Worm (Caenorhabditis elegans): ENCODE results near the gene scly-1.

Gene scly-1

ce11 chrII:6286865-6287264, 6.0 kb upstream of the scly-1 start, which contains the start of gene F13H8.6:
Gene F13H8.6 (minus strand): TSS chrII:6286965.
- TF ChIP-seq ama-1 (optimal IDR thresholded peaks at IDR 0.05): no peak
- no peak for TF ChIP-seq hmbx-1 (tag; optimal IDR thresholded peaks at IDR 0.05)
- no peak for TF ChIP-seq B0310.2 (tag; optimal IDR thresholded peaks at IDR 0.05)
- TF ChIP-seq tbx-11 (GFP tag; IDR thresholded peaks at IDR 0.05): no peak
- no peak for TF ChIP-seq hnd-1 (tag; optimal IDR thresholded peaks at IDR 0.05)
- TF ChIP-seq tbx-37 (GFP tag; conservative IDR thresholded peaks at IDR 0.05): no peak
- TF ChIP-seq ceh-13 (GFP tag; optimal IDR thresholded peaks at IDR 0.05): no peak
- TF ChIP-seq aly-1 (tag; optimal IDR thresholded peaks at IDR 0.05): no peak
- no peak for TF ChIP-seq F13C5.2 (tag; optimal IDR thresholded peaks at IDR 0.05)
- TF ChIP-seq sea-1 (GFP tag; conservative IDR thresholded peaks at IDR 0.05): no peak
- TF ChIP-seq hmg-4 (GFP tag; optimal IDR thresholded peaks at IDR 0.05): no peak
- no peak for TF ChIP-seq flt-1 (GFP tag; IDR thresholded peaks at IDR 0.05)
- TF ChIP-seq ceh-36 (tag; optimal IDR thresholded peaks at IDR 0.05): no peak
- TF ChIP-seq pes-1 (GFP tag; IDR thresholded peaks at IDR 0.05): no peak

- TF ChIP-seq aly-1 (tag; optimal IDR thresholded peaks at IDR 0.05): no peak
These were observed 2.2 kb upstream of the scly-1 start, which contains the start of gene F13H8.1 for ce11 chrII:6283074-6283473. Gene F13H8.1 (plus strand): TSS chrII:6283384.

ce11 chrII:6281903-6282302, 1.0 kb upstream of the scly-1 start:
- TF ChIP-seq B0310.2 (tag; optimal IDR thresholded peaks at IDR 0.05) (no peak), flt-1 (GFP tag; IDR thresholded peaks at IDR 0.05) (no peak), scrt-1 (GFP tag; IDR thresholded peaks at IDR 0.05) (no peak), tbx-11 (GFP tag; IDR thresholded peaks at IDR 0.05) (no peak), ceh-13 (GFP tag; optimal IDR thresholded peaks at IDR 0.05) (no peak), hnd-1 (tag; optimal IDR thresholded peaks at IDR 0.05) (no peak), ets-7 (tag; optimal IDR thresholded peaks at IDR 0.05) (no peak), ama-1 (optimal IDR thresholded peaks at IDR 0.05) (no peak), sea-1 (GFP tag; conservative IDR thresholded peaks at IDR 0.05) (no peak)

ce11 chrII:6273916-6274315, 7.0 kb downstream of the scly-1 start, which contains the start of gene bpl-1:
Gene bpl-1 (plus strand): TSS chrII:6274216.
- TF ChIP-seq ama-1 (optimal IDR thresholded peaks at IDR 0.05) (no peak), ceh-13 (GFP tag; optimal IDR thresholded peaks at IDR 0.05) (no peak), B0310.2 (tag; optimal IDR thresholded peaks at IDR 0.05) (no peak), scrt-1 (GFP tag; IDR thresholded peaks at IDR 0.05) (no peak), pes-1 (GFP tag; IDR thresholded peaks at IDR 0.05) (no peak), aly-1 (tag; optimal IDR thresholded peaks at IDR 0.05) (no peak), ets-7 (tag; optimal IDR thresholded peaks at IDR 0.05) (no peak), hmbx-1 (tag; optimal IDR thresholded peaks at IDR 0.05) (no peak), hnd-1 (tag; optimal IDR thresholded peaks at IDR 0.05) (no peak), ceh-36 (tag; optimal IDR thresholded peaks at IDR 0.05) (no peak), tbx-11 (GFP tag; IDR thresholded peaks at IDR 0.05) (no peak), tbx-37 (GFP tag; conservative IDR thresholded peaks at IDR 0.05) (no peak)

ce11 chrII:6269805-6270414, 11.0 kb downstream of the scly-1 start, which contains the start of gene F13H8.2:
Gene F13H8.2 (plus strand): TSS chrII:6270364.
- peak; percentile 28 for TF ChIP-seq F13C5.2 (tag; optimal IDR thresholded peaks at IDR 0.05)
- peak; percentile 47 for TF ChIP-seq ceh-36 (tag; optimal IDR thresholded peaks at IDR 0.05)
- TF ChIP-seq scrt-1 (GFP tag; IDR thresholded peaks at IDR 0.05): peak; percentile 73; the same call in 1 of the 2 replicates
- TF ChIP-seq flt-1 (GFP tag; IDR thresholded peaks at IDR 0.05): peak; percentile 23; the same call in 1 of the 2 replicates
- TF ChIP-seq hmbx-1 (tag; optimal IDR thresholded peaks at IDR 0.05): no peak
- TF ChIP-seq ets-7 (tag; optimal IDR thresholded peaks at IDR 0.05): no peak
- no peak for TF ChIP-seq hnd-1 (tag; optimal IDR thresholded peaks at IDR 0.05)
- TF ChIP-seq tbx-37 (GFP tag; conservative IDR thresholded peaks at IDR 0.05): peak; percentile 51; the same call in 1 of the 2 replicates
- TF ChIP-seq tbx-11 (GFP tag; IDR thresholded peaks at IDR 0.05): 0 out of 2 replicates have a peak, but pooled peaks have one; percentile 23

- TF ChIP-seq tbx-11 (GFP tag; IDR thresholded peaks at IDR 0.05) (no peak), F13C5.2 (tag; optimal IDR thresholded peaks at IDR 0.05) (no peak), ceh-13 (GFP tag; optimal IDR thresholded peaks at IDR 0.05) (no peak), hnd-1 (tag; optimal IDR thresholded peaks at IDR 0.05) (no peak), hmbx-1 (tag; optimal IDR thresholded peaks at IDR 0.05) (no peak), sea-1 (GFP tag; conservative IDR thresholded peaks at IDR 0.05) (no peak), flt-1 (GFP tag; IDR thresholded peaks at IDR 0.05) (no peak), hmg-4 (GFP tag; optimal IDR thresholded peaks at IDR 0.05) (no peak), scrt-1 (GFP tag; IDR thresholded peaks at IDR 0.05) (no peak), ets-7 (tag; optimal IDR thresholded peaks at IDR 0.05) (no peak), aly-1 (tag; optimal IDR thresholded peaks at IDR 0.05) (no peak), B0310.2 (tag; optimal IDR thresholded peaks at IDR 0.05) (no peak), tbx-37 (GFP tag; conservative IDR thresholded peaks at IDR 0.05) (no peak), ama-1 (optimal IDR thresholded peaks at IDR 0.05) (no peak), pes-1 (GFP tag; IDR thresholded peaks at IDR 0.05) (no peak), ceh-36 (tag; optimal IDR thresholded peaks at IDR 0.05) (no peak), tra-4 (tag; optimal IDR thresholded peaks at IDR 0.05) (no peak)
These were observed 12.9 kb downstream of the scly-1 start, which contains the start of gene F13H8.8 for ce11 chrII:6267983-6268382. Gene F13H8.8 (minus strand): TSS chrII:6268083.

ce11 chrII:6263685-6264084, 17.2 kb downstream of the scly-1 start, which contains the start of gene F13H8.3:
Gene F13H8.3 (plus strand): TSS chrII:6263985.
- TF ChIP-seq B0310.2 (tag; optimal IDR thresholded peaks at IDR 0.05) (no peak), ceh-36 (tag; optimal IDR thresholded peaks at IDR 0.05) (no peak), hnd-1 (tag; optimal IDR thresholded peaks at IDR 0.05) (no peak), pes-1 (GFP tag; IDR thresholded peaks at IDR 0.05) (no peak), tbx-37 (GFP tag; conservative IDR thresholded peaks at IDR 0.05) (no peak), flt-1 (GFP tag; IDR thresholded peaks at IDR 0.05) (no peak), scrt-1 (GFP tag; IDR thresholded peaks at IDR 0.05) (no peak), tbx-11 (GFP tag; IDR thresholded peaks at IDR 0.05) (no peak), tra-4 (tag; optimal IDR thresholded peaks at IDR 0.05) (no peak), aly-1 (tag; optimal IDR thresholded peaks at IDR 0.05) (no peak), ama-1 (optimal IDR thresholded peaks at IDR 0.05) (no peak), F13C5.2 (tag; optimal IDR thresholded peaks at IDR 0.05) (no peak), sea-1 (GFP tag; conservative IDR thresholded peaks at IDR 0.05) (no peak), ceh-13 (GFP tag; optimal IDR thresholded peaks at IDR 0.05) (no peak), hmg-4 (GFP tag; optimal IDR thresholded peaks at IDR 0.05) (no peak), hmbx-1 (tag; optimal IDR thresholded peaks at IDR 0.05) (no peak)

Measured in whole organism, early embryonic.